Fruit fly (Drosophila melanogaster) whole organism, pupa: ENCODE measurements around the gene Ced-12.

ENCODE experiments used
- CG17806 ChIP-seq: fragments of 200-800 bp; sonication (Bioruptor generic); optimal IDR thresholded peaks from 2 replicates; lab custom pipeline; 2018; ENCODE audit warnings: missing biosample characterization, mild to moderate bottlenecking, missing genetic modification characterization, moderate library complexity
- CG4496 ChIP-seq: fragments of 200-800 bp; sonication (Bioruptor generic); IDR thresholded peaks from 3 replicates; pipeline ENCODE4 v1.3.6; 2022; ENCODE audit warnings: missing biosample characterization, missing genetic modification characterization
- CG9948 ChIP-seq: fragments of 200-800 bp; sonication (Bioruptor generic); optimal IDR thresholded peaks from 2 replicates; lab custom pipeline; 2018; ENCODE audit warnings: missing biosample characterization, mild to moderate bottlenecking, missing genetic modification characterization, moderate library complexity
- EcR ChIP-seq: fragments of 200-800 bp; sonication (Bioruptor generic); optimal IDR thresholded peaks from 3 replicates; lab custom pipeline; 2019; ENCODE audit warnings: missing biosample characterization, missing genetic modification characterization, mild to moderate bottlenecking, moderate library complexity, missing genetic modification reagents
- Pif1B ChIP-seq: fragments of 200-800 bp; sonication (Bioruptor generic); optimal IDR thresholded peaks from 3 replicates; lab custom pipeline; 2016; ENCODE audit warnings: missing biosample characterization, missing genetic modification characterization
- fd96Ca ChIP-seq: fragments of 200-800 bp; sonication (Bioruptor generic); IDR thresholded peaks from 3 replicates; pipeline ENCODE4 v1.3.6; 2022; ENCODE audit warnings: missing biosample characterization, missing genetic modification characterization
- gl ChIP-seq: fragments of 200-800 bp; sonication (Bioruptor generic); optimal IDR thresholded peaks from 2 replicates; lab custom pipeline; 2018; ENCODE audit warnings: missing biosample characterization, mild to moderate bottlenecking, missing genetic modification characterization

- no peak for TF ChIP-seq CG17806 (tag; lab: Kevin White, UChicago)
- no peak for TF ChIP-seq gl (tag; lab: Kevin White, UChicago)
- TF ChIP-seq fd96Ca (GFP tag; lab: Robert Waterston, UW) = no peak
- no peak for TF ChIP-seq EcR (GFP tag; lab: Kevin White, UChicago)
- TF ChIP-seq CG9948 (tag; lab: Kevin White, UChicago) = no peak
- no peak for TF ChIP-seq Pif1B (GFP tag; lab: Kevin White, UChicago)
- TF ChIP-seq CG4496 (GFP tag; lab: Robert Waterston, UW) = no peak
Measured at dm6 chr2L:12134125-12134378, 36.4 kb downstream of the Ced-12 start.
